Worm (Caenorhabditis elegans) whole organism, midembryonic: ENCODE measurements around the gene syx-16.

Experiments used
- T22C8.4 ChIP-seq: fragments of 200-800 bp; sonication (Bioruptor generic); IDR thresholded peaks from 2 replicates; pipeline ENCODE4 v1.3.6; 2022; ENCODE audit warnings: missing genetic modification characterization, missing compliant biosample characterization
- flt-1 ChIP-seq: fragments of 200-800 bp; sonication (Bioruptor generic); IDR thresholded peaks from 2 replicates; pipeline ENCODE4 v1.3.6; 2022; ENCODE audit warnings: missing genetic modification characterization, missing compliant biosample characterization
- klf-2 ChIP-seq: fragments of 200-800 bp; sonication (Bioruptor generic); conservative IDR thresholded peaks from 2 replicates; pipeline ENCODE4 v1.3.6; 2022; ENCODE audit warnings: missing genetic modification reagents, missing genetic modification characterization, missing compliant biosample characterization

DNA sequence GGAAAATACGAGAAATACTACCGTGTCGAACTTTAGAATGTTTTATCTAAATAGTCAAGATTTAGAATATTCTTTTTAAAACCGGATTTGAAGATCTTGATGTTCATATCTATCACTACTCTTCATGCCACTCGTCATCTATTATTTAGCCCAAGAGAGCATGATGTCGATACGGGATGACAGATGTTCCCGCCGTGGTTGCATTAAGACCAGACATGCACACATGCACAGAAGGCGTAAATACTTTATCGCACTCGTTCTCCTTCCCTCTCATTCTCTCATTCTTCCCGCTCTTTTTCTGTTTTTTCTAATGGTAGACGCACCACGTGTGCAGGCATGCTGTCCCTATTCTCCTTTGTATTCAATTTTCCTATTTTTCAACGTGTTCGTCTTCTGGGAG lies 25.5 kb downstream of the syx-16 start:
- TF ChIP-seq T22C8.4 (GFP tag; lab: Robert Waterston, UW): no peak
- TF ChIP-seq klf-2: no peak
- TF ChIP-seq flt-1 (GFP tag; lab: Robert Waterston, UW): no peak
